Fruit fly (Drosophila melanogaster) whole organism, prepupa: Measurements from ENCODE around the gene rempA.

Experiments used
- Blimp-1 ChIP-seq: fragments of 200-800 bp; sonication (Bioruptor generic); optimal IDR thresholded peaks from 3 replicates; lab custom pipeline; 2017; ENCODE audit warnings: missing biosample characterization, missing genetic modification characterization, mild to moderate bottlenecking, moderate library complexity, missing genetic modification reagents
- CG6854 ChIP-seq: fragments of 200-800 bp; sonication (Bioruptor generic); optimal IDR thresholded peaks from 2 replicates; lab custom pipeline; 2017; ENCODE audit warnings: missing biosample characterization, mild to moderate bottlenecking, missing genetic modification characterization

- TF ChIP-seq Blimp-1 (GFP tag; lab: Kevin White, UChicago) (no peak), CG6854 (GFP tag; lab: Kevin White, UChicago) (no peak)
These were observed 45.8 kb downstream of the rempA start for dm6 chr2L:514124-514818.
